Fruit fly (Drosophila melanogaster) whole organism, embryonic: ENCODE measurements around the gene CG2955.

Source experiments
- Atf3 ChIP-seq: fragments of 200-800 bp; sonication (Bioruptor generic); optimal IDR thresholded peaks from 3 replicates; lab custom pipeline; 2016; ENCODE audit warnings: missing biosample characterization, missing genetic modification characterization
- CG10431 ChIP-seq: fragments of 200-800 bp; sonication (Bioruptor generic); optimal IDR thresholded peaks from 3 replicates; lab custom pipeline; 2018; ENCODE audit warnings: missing biosample characterization, mild to moderate bottlenecking, missing genetic modification characterization
- CG10565 ChIP-seq: fragments of 200-800 bp; sonication (Bioruptor generic); optimal IDR thresholded peaks from 3 replicates; lab custom pipeline; 2016; ENCODE audit warnings: missing biosample characterization, mild to moderate bottlenecking, missing genetic modification characterization
- CG1233 ChIP-seq: fragments of 200-800 bp; sonication (Bioruptor generic); optimal IDR thresholded peaks from 4 replicates; lab custom pipeline; 2018; ENCODE audit warnings: missing biosample characterization, mild to moderate bottlenecking, missing genetic modification characterization
- CG12744 ChIP-seq: fragments of 200-800 bp; sonication (Bioruptor generic); optimal IDR thresholded peaks from 2 replicates; lab custom pipeline; 2016; ENCODE audit warnings: missing biosample characterization, missing genetic modification characterization
- CG13624 ChIP-seq: fragments of 200-800 bp; sonication (Bioruptor generic); optimal IDR thresholded peaks from 2 replicates; lab custom pipeline; 2016; ENCODE audit warnings: missing biosample characterization, missing genetic modification characterization
- CG13775 ChIP-seq: fragments of 200-800 bp; sonication (Bioruptor generic); optimal IDR thresholded peaks from 3 replicates; lab custom pipeline; 2017; ENCODE audit warnings: missing biosample characterization, mild to moderate bottlenecking, missing genetic modification characterization
- CG1602 ChIP-seq: fragments of 200-800 bp; sonication (Bioruptor generic); optimal IDR thresholded peaks from 3 replicates; lab custom pipeline; 2016; ENCODE audit warnings: missing biosample characterization, missing genetic modification characterization
- CG17186 ChIP-seq: fragments of 200-800 bp; sonication (Bioruptor generic); optimal IDR thresholded peaks from 3 replicates; lab custom pipeline; 2017; ENCODE audit warnings: missing biosample characterization, missing genetic modification reagents, missing genetic modification characterization
- CG17328 ChIP-seq: fragments of 200-800 bp; sonication (Bioruptor generic); IDR thresholded peaks from 2 replicates; pipeline ENCODE4 v1.3.6; 2022; ENCODE audit warnings: missing biosample characterization, missing genetic modification characterization
- CG2129 ChIP-seq: fragments of 200-800 bp; sonication (Bioruptor generic); IDR thresholded peaks from 2 replicates; pipeline ENCODE4 v1.3.6; 2022; ENCODE audit warnings: missing biosample characterization, missing genetic modification characterization; ENCODE audit not compliant: partially characterized antibody
- CG6254 ChIP-seq: fragments of 200-800 bp; sonication (Bioruptor generic); optimal IDR thresholded peaks from 3 replicates; lab custom pipeline; 2017; ENCODE audit warnings: mild to moderate bottlenecking, missing biosample characterization, missing genetic modification reagents, missing genetic modification characterization
- CG6765 ChIP-seq: fragments of 200-800 bp; sonication (Bioruptor generic); optimal IDR thresholded peaks from 3 replicates; lab custom pipeline; 2017; ENCODE audit warnings: missing biosample characterization, mild to moderate bottlenecking, missing genetic modification characterization
- CG7271 ChIP-seq: fragments of 200-800 bp; sonication (Bioruptor generic); optimal IDR thresholded peaks from 2 replicates; lab custom pipeline; 2018; ENCODE audit warnings: missing biosample characterization, mild to moderate bottlenecking, missing genetic modification characterization, moderate library complexity
- CG7556 ChIP-seq: fragments of 200-800 bp; sonication (Bioruptor generic); optimal IDR thresholded peaks from 2 replicates; lab custom pipeline; 2017; ENCODE audit warnings: missing biosample characterization, mild to moderate bottlenecking, missing genetic modification characterization
- CG8281 ChIP-seq: fragments of 200-800 bp; sonication (Bioruptor generic); optimal IDR thresholded peaks from 2 replicates; lab custom pipeline; 2018; ENCODE audit warnings: missing biosample characterization, mild to moderate bottlenecking, missing genetic modification characterization, moderate library complexity
- CG8478 ChIP-seq: fragments of >200 bp; optimal IDR thresholded peaks from 2 replicates; lab custom pipeline; 2018
- CG9215 ChIP-seq: fragments of 200-800 bp; sonication (Bioruptor generic); IDR thresholded peaks from 2 replicates; pipeline ENCODE4 v1.3.6; 2022; ENCODE audit warnings: missing biosample characterization, missing genetic modification characterization
- CoRest ChIP-seq: fragments of 200-800 bp; sonication (Bioruptor generic); optimal IDR thresholded peaks from 3 replicates; lab custom pipeline; 2018; ENCODE audit warnings: missing biosample characterization, mild to moderate bottlenecking, missing genetic modification characterization, moderate library complexity
- Dip2 ChIP-seq: fragments of 200-800 bp; sonication (Bioruptor generic); IDR thresholded peaks from 2 replicates; pipeline ENCODE4 v1.3.6; 2022; ENCODE audit warnings: missing biosample characterization, missing genetic modification characterization
- E2f2 ChIP-seq: fragments of 200-800 bp; sonication (Bioruptor generic); IDR thresholded peaks from 2 replicates; pipeline ENCODE4 v1.3.6; 2022; ENCODE audit warnings: missing biosample characterization, missing genetic modification characterization
- Fer2 ChIP-seq: fragments of 200-800 bp; sonication (Bioruptor generic); optimal IDR thresholded peaks from 2 replicates; lab custom pipeline; 2018; ENCODE audit warnings: missing biosample characterization, mild to moderate bottlenecking, missing genetic modification characterization, moderate library complexity
- GATAe ChIP-seq: fragments of 200-800 bp; sonication (Bioruptor generic); conservative IDR thresholded peaks from 2 replicates; pipeline ENCODE4 v1.3.6; 2022; ENCODE audit warnings: missing biosample characterization, missing genetic modification characterization
- Gug ChIP-seq: fragments of 200-800 bp; sonication (Bioruptor generic); IDR thresholded peaks from 4 replicates; pipeline ENCODE4 v1.3.6; 2022; ENCODE audit warnings: missing biosample characterization, missing genetic modification characterization
- Hmr ChIP-seq: fragments of 200-800 bp; sonication (Bioruptor generic); optimal IDR thresholded peaks from 3 replicates; lab custom pipeline; 2017; ENCODE audit warnings: mild to moderate bottlenecking, missing biosample characterization, missing genetic modification reagents, missing genetic modification characterization
- Hmx ChIP-seq: fragments of 200-800 bp; sonication (Bioruptor generic); optimal IDR thresholded peaks from 2 replicates; lab custom pipeline; 2016; ENCODE audit warnings: missing biosample characterization, missing genetic modification characterization
- MESR4 ChIP-seq: fragments of 200-800 bp; sonication (Bioruptor generic); optimal IDR thresholded peaks from 2 replicates; lab custom pipeline; 2018; ENCODE audit warnings: missing biosample characterization, mild to moderate bottlenecking, missing genetic modification characterization, moderate library complexity
- NC2β ChIP-seq: fragments of 200-800 bp; sonication (Bioruptor generic); optimal IDR thresholded peaks from 2 replicates; lab custom pipeline; 2016; ENCODE audit warnings: missing biosample characterization, missing genetic modification characterization
- Nf-YB ChIP-seq: fragments of 200-800 bp; sonication (Bioruptor generic); optimal IDR thresholded peaks from 3 replicates; lab custom pipeline; 2019; ENCODE audit warnings: missing biosample characterization, mild to moderate bottlenecking, missing genetic modification characterization, moderate library complexity
- Side ChIP-seq: fragments of 200-800 bp; sonication (Bioruptor generic); optimal IDR thresholded peaks from 2 replicates; lab custom pipeline; 2016; ENCODE audit warnings: missing biosample characterization, missing genetic modification characterization
- chm ChIP-seq: fragments of 200-800 bp; sonication (Bioruptor generic); IDR thresholded peaks from 2 replicates; pipeline ENCODE4 v1.3.6; 2022; ENCODE audit warnings: missing biosample characterization, missing genetic modification characterization
- croc ChIP-seq: fragments of 200-800 bp; sonication (Bioruptor generic); conservative IDR thresholded peaks from 3 replicates; pipeline ENCODE4 v1.3.6; 2022; ENCODE audit warnings: missing biosample characterization, missing genetic modification characterization
- esg ChIP-seq: fragments of 200-800 bp; sonication (Bioruptor generic); conservative IDR thresholded peaks from 2 replicates; pipeline ENCODE4 v1.3.6; 2022; ENCODE audit warnings: missing biosample characterization, missing genetic modification characterization
- gce ChIP-seq: fragments of 200-800 bp; sonication (Bioruptor generic); IDR thresholded peaks from 3 replicates; pipeline ENCODE4 v1.3.6; 2022; ENCODE audit warnings: missing biosample characterization, missing genetic modification characterization
- gcm2 ChIP-seq: fragments of 200-800 bp; sonication (Bioruptor generic); optimal IDR thresholded peaks from 2 replicates; lab custom pipeline; 2016; ENCODE audit warnings: missing biosample characterization, missing genetic modification characterization
- gem ChIP-seq: fragments of 200-800 bp; sonication (Bioruptor generic); optimal IDR thresholded peaks from 2 replicates; lab custom pipeline; 2019; ENCODE audit warnings: missing biosample characterization, mild to moderate bottlenecking, missing genetic modification characterization, moderate library complexity
- grn ChIP-seq: fragments of 200-800 bp; sonication (Bioruptor generic); optimal IDR thresholded peaks from 3 replicates; lab custom pipeline; 2017; ENCODE audit warnings: missing biosample characterization, missing genetic modification characterization
- hkb ChIP-seq, 2 experiments: fragments of 200-800 bp in 1 of 2; fragments of >200 bp in 1 of 2; sonication (Bioruptor generic) in 1 of 2; IDR thresholded peaks in 1 of 2; optimal IDR thresholded peaks in 1 of 2; 2 replicates each; pipeline versions ENCODE4 v1.3.6 to Lab custom; 2017 to 2022; ENCODE audit warnings: missing biosample characterization in 1 of 2, missing genetic modification characterization in 1 of 2
- hth ChIP-seq: fragments of >200 bp; optimal IDR thresholded peaks from 2 replicates; lab custom pipeline; 2017; ENCODE audit warnings: inconsistent platforms
- kni ChIP-seq: fragments of 200-800 bp; sonication (Bioruptor generic); optimal IDR thresholded peaks from 3 replicates; lab custom pipeline; 2017; ENCODE audit warnings: mild to moderate bottlenecking, missing biosample characterization, missing genetic modification reagents, missing genetic modification characterization
- knrl ChIP-seq: fragments of 200-800 bp; sonication (Bioruptor generic); IDR thresholded peaks from 3 replicates; pipeline ENCODE4 v1.3.6; 2022; ENCODE audit warnings: missing biosample characterization, missing genetic modification characterization; ENCODE audit not compliant: partially characterized antibody
- lbe ChIP-seq: fragments of 200-800 bp; sonication (Bioruptor generic); optimal IDR thresholded peaks from 2 replicates; lab custom pipeline; 2016; ENCODE audit warnings: missing biosample characterization, mild to moderate bottlenecking, missing genetic modification characterization
- oc ChIP-seq: fragments of 200-800 bp; sonication (Bioruptor generic); optimal IDR thresholded peaks from 2 replicates; lab custom pipeline; 2018; ENCODE audit warnings: missing biosample characterization, mild to moderate bottlenecking, missing genetic modification characterization, moderate library complexity
- pita ChIP-seq: fragments of 200-800 bp; sonication (Bioruptor generic); optimal IDR thresholded peaks from 2 replicates; lab custom pipeline; 2017; ENCODE audit warnings: missing biosample characterization, mild to moderate bottlenecking, missing genetic modification characterization
- pum ChIP-seq: fragments of 200-800 bp; sonication (Bioruptor generic); optimal IDR thresholded peaks from 2 replicates; lab custom pipeline; 2016; ENCODE audit warnings: missing biosample characterization, missing genetic modification characterization
- row ChIP-seq: fragments of 200-800 bp; sonication (Bioruptor generic); IDR thresholded peaks from 3 replicates; pipeline ENCODE4 v1.3.6; 2022; ENCODE audit warnings: missing biosample characterization, missing genetic modification characterization
- tap ChIP-seq: fragments of 200-800 bp; optimal IDR thresholded peaks from 3 replicates; lab custom pipeline; 2019; ENCODE audit warnings: missing biosample characterization, mild to moderate bottlenecking, missing genetic modification characterization, moderate library complexity
- unpg ChIP-seq: fragments of 200-800 bp; sonication (Bioruptor generic); optimal IDR thresholded peaks from 3 replicates; lab custom pipeline; 2018; ENCODE audit warnings: missing biosample characterization, mild to moderate bottlenecking, missing genetic modification characterization, moderate library complexity
- vvl ChIP-seq: fragments of 200-800 bp; sonication (Bioruptor generic); IDR thresholded peaks from 2 replicates; pipeline ENCODE4 v1.3.6; 2022; ENCODE audit warnings: missing biosample characterization, missing genetic modification characterization
- z ChIP-seq: fragments of 200-800 bp; sonication (Bioruptor generic); IDR thresholded peaks from 3 replicates; pipeline ENCODE4 v1.3.6; 2022; ENCODE audit warnings: missing biosample characterization, missing genetic modification characterization

Gene CG2955

dm6 chr2L:4124629-4125350 is 24.3 kb upstream of the CG2955 start (continued):
- TF ChIP-seq gem (peak; percentile 87), NC2β (GFP tag; lab: Kevin White, UChicago) (no peak), CoRest (tag; lab: Kevin White, UChicago) (peak; percentile 70), gcm2 (GFP tag; lab: Kevin White, UChicago) (no peak), kni (GFP tag; lab: Kevin White, UChicago) (no peak), esg (GFP tag; lab: Robert Waterston, UW) (no peak; the same call in 1 of the 2 replicates), Hmr (GFP tag; lab: Kevin White, UChicago) (peak; percentile 31), Hmx (no peak), CG17186 (GFP tag; lab: Kevin White, UChicago) (no peak), MESR4 (no peak), CG12744 (GFP tag; lab: Kevin White, UChicago) (no peak), CG13624 (GFP tag; lab: Kevin White, UChicago) (peak; percentile 19), pita (GFP tag; lab: Kevin White, UChicago) (no peak), Atf3 (GFP tag; lab: Kevin White, UChicago) (no peak), E2f2 (GFP tag; lab: Robert Waterston, UW) (peak; percentile 19; the same call in 1 of the 2 replicates), lbe (GFP tag; lab: Kevin White, UChicago) (no peak), CG10431 (peak; percentile 42), Gug (no peak), CG13775 (peak; percentile 50), pum (peak; percentile 19), croc (peak; percentile 73), chm (GFP tag; lab: Robert Waterston, UW) (peak; percentile 62; the same call in 1 of the 2 replicates), CG17328 (no peak), gce (GFP tag; lab: Robert Waterston, UW) (peak; percentile 53; the same call in 1 of the 3 replicates), tap (tag; lab: Kevin White, UChicago) (peak; percentile 39), CG8281 (tag; lab: Kevin White, UChicago) (peak; percentile 22), CG6254 (GFP tag; lab: Kevin White, UChicago) (peak; percentile 74), grn (GFP tag; lab: Kevin White, UChicago) (no peak), CG1602 (GFP tag; lab: Kevin White, UChicago) (peak; percentile 35), vvl (GFP tag; lab: Robert Waterston, UW) (peak; percentile 80), CG6765 (GFP tag; lab: Kevin White, UChicago) (no peak), z (GFP tag; lab: Robert Waterston, UW) (no peak), unpg (GFP tag; lab: Kevin White, UChicago) (peak; percentile 66), Fer2 (tag; lab: Kevin White, UChicago) (peak; percentile 32), knrl (GFP tag; lab: Robert Waterston, UW) (no peak), hth (lab: Kevin White, UChicago) (no peak), GATAe (no peak), CG9215 (GFP tag; lab: Robert Waterston, UW) (no peak), CG10565 (no peak), CG8478 (lab: Kevin White, UChicago) (no peak), CG2129 (GFP tag; lab: Robert Waterston, UW) (no peak), CG7271 (tag; lab: Kevin White, UChicago) (peak; percentile 44), hkb (optimal IDR thresholded peaks at IDR 0.05; lab: Kevin White, UChicago) (no peak), hkb (GFP tag; IDR thresholded peaks at IDR 0.05; lab: Robert Waterston, UW) (peak; percentile 56), CG1233 (GFP tag; lab: Kevin White, UChicago) (peak; percentile 50), oc (tag; lab: Kevin White, UChicago) (peak; percentile 51), CG7556 (GFP tag; lab: Kevin White, UChicago) (peak; percentile 84), Dip2 (GFP tag; lab: Robert Waterston, UW) (no peak), row (peak; percentile 76), Side (GFP tag; lab: Kevin White, UChicago) (peak; percentile 1), Nf-YB (GFP tag; lab: Kevin White, UChicago) (peak; percentile 39)
